Worm (Caenorhabditis elegans): ENCODE measurements around the gene F58B4.3.

ce11 chrV:10954334-10954733 is 24.7 kb downstream of the F58B4.3 start, which contains the start of gene clec-221:
- no peak for TF ChIP-seq klf-2 (GFP tag; conservative IDR thresholded peaks at IDR 0.05)
- TF ChIP-seq flt-1 (GFP tag; IDR thresholded peaks at IDR 0.05): no peak
- TF ChIP-seq ref-1 (GFP tag; conservative IDR thresholded peaks at IDR 0.05): no peak
- no peak for TF ChIP-seq cog-1 (tag; optimal IDR thresholded peaks at IDR 0.05)
- TF ChIP-seq med-1 (GFP tag; optimal IDR thresholded peaks at IDR 0.05; ENCODE audit: insufficient read depth): no peak
- TF ChIP-seq T22C8.4 (GFP tag; IDR thresholded peaks at IDR 0.05): no peak
